Fruit fly (Drosophila melanogaster) whole organism, embryonic: ENCODE results near the gene RpL6.

Source experiments
- ATbp ChIP-seq: fragments of 200-800 bp; sonication (Bioruptor generic); optimal IDR thresholded peaks from 2 replicates; lab custom pipeline; 2017; ENCODE audit warnings: missing biosample characterization, mild to moderate bottlenecking, missing genetic modification characterization, missing genetic modification reagents
- Abd-B ChIP-seq: fragments of 200-800 bp; sonication (Bioruptor generic); optimal IDR thresholded peaks from 2 replicates; lab custom pipeline; 2018; ENCODE audit warnings: missing biosample characterization, mild to moderate bottlenecking, missing genetic modification characterization, moderate library complexity
- BtbVII ChIP-seq: fragments of 200-800 bp; sonication (Bioruptor generic); optimal IDR thresholded peaks from 3 replicates; lab custom pipeline; 2017; ENCODE audit warnings: missing biosample characterization, mild to moderate bottlenecking, missing genetic modification characterization
- CG10543 ChIP-seq: fragments of 200-800 bp; sonication (Bioruptor generic); optimal IDR thresholded peaks from 3 replicates; lab custom pipeline; 2017; ENCODE audit warnings: missing biosample characterization, mild to moderate bottlenecking, missing genetic modification characterization, moderate library complexity
- CG11723 ChIP-seq: fragments of 200-800 bp; sonication (Bioruptor generic); optimal IDR thresholded peaks from 2 replicates; lab custom pipeline; 2017; ENCODE audit warnings: missing biosample characterization, mild to moderate bottlenecking, missing genetic modification characterization
- CG12236 ChIP-seq: fragments of 200-800 bp; sonication (Bioruptor generic); optimal IDR thresholded peaks from 2 replicates; lab custom pipeline; 2016; ENCODE audit warnings: missing biosample characterization, missing genetic modification characterization
- CG13894 ChIP-seq: fragments of 200-800 bp; sonication (Bioruptor generic); optimal IDR thresholded peaks from 3 replicates; lab custom pipeline; 2018; ENCODE audit warnings: missing biosample characterization, mild to moderate bottlenecking, missing genetic modification characterization, moderate library complexity
- CG15514 ChIP-seq: fragments of 200-800 bp; sonication (Bioruptor generic); optimal IDR thresholded peaks from 3 replicates; lab custom pipeline; 2017; ENCODE audit warnings: missing biosample characterization, missing genetic modification characterization, mild to moderate bottlenecking, moderate library complexity, missing genetic modification reagents
- CG1792 ChIP-seq: fragments of 200-800 bp; sonication (Bioruptor generic); optimal IDR thresholded peaks from 2 replicates; lab custom pipeline; 2016; ENCODE audit warnings: missing biosample characterization, missing genetic modification characterization
- CG33213 ChIP-seq: fragments of 200-800 bp; sonication (Bioruptor generic); optimal IDR thresholded peaks from 3 replicates; lab custom pipeline; 2016; ENCODE audit warnings: missing biosample characterization, missing genetic modification characterization
- CG34224 ChIP-seq: fragments of 200-800 bp; sonication (Bioruptor generic); IDR thresholded peaks from 3 replicates; pipeline ENCODE4 v1.3.6; 2022; ENCODE audit warnings: missing biosample characterization, missing genetic modification characterization; ENCODE audit not compliant: partially characterized antibody
- CG43689 ChIP-seq: fragments of 200-800 bp; sonication (Bioruptor generic); IDR thresholded peaks from 2 replicates; pipeline ENCODE4 v1.3.6; 2022; ENCODE audit warnings: missing biosample characterization, missing genetic modification characterization
- CG4617 ChIP-seq: fragments of 200-800 bp; sonication (Bioruptor generic); optimal IDR thresholded peaks from 3 replicates; lab custom pipeline; 2016; ENCODE audit warnings: missing biosample characterization, missing genetic modification characterization, borderline replicate concordance
- CG6765 ChIP-seq: fragments of 200-800 bp; sonication (Bioruptor generic); optimal IDR thresholded peaks from 3 replicates; lab custom pipeline; 2017; ENCODE audit warnings: missing biosample characterization, mild to moderate bottlenecking, missing genetic modification characterization
- CG8478 ChIP-seq: fragments of >200 bp; optimal IDR thresholded peaks from 2 replicates; lab custom pipeline; 2018
- CG8924 ChIP-seq: fragments of 200-800 bp; optimal IDR thresholded peaks from 3 replicates; lab custom pipeline; 2019; ENCODE audit warnings: missing biosample characterization, mild to moderate bottlenecking, missing genetic modification characterization, moderate library complexity
- CG9215 ChIP-seq: fragments of 200-800 bp; sonication (Bioruptor generic); IDR thresholded peaks from 2 replicates; pipeline ENCODE4 v1.3.6; 2022; ENCODE audit warnings: missing biosample characterization, missing genetic modification characterization
- CG9797 ChIP-seq: fragments of 200-800 bp; sonication (Bioruptor generic); optimal IDR thresholded peaks from 3 replicates; lab custom pipeline; 2018; ENCODE audit warnings: missing biosample characterization, mild to moderate bottlenecking, missing genetic modification characterization
- D ChIP-seq, 2 experiments: fragments of 200-800 bp in 1 of 2; fragments of >200 bp in 1 of 2; sonication (Bioruptor generic) in 1 of 2; optimal IDR thresholded peaks; 2 replicates in 1 of 2; 3 replicates in 1 of 2; lab custom pipeline; 2017; ENCODE audit warnings: mild to moderate bottlenecking in 1 of 2, missing biosample characterization in 1 of 2, missing genetic modification characterization in 1 of 2, missing genetic modification reagents in 1 of 2
- Dek ChIP-seq: fragments of 200-800 bp; sonication (Bioruptor generic); optimal IDR thresholded peaks from 3 replicates; lab custom pipeline; 2019; ENCODE audit warnings: missing biosample characterization, mild to moderate bottlenecking, missing genetic modification characterization, moderate library complexity
- Doc2 ChIP-seq: fragments of 200-800 bp; sonication (Bioruptor generic); IDR thresholded peaks from 2 replicates; pipeline ENCODE4 v1.3.6; 2022; ENCODE audit warnings: missing biosample characterization, missing genetic modification characterization
- Dp ChIP-seq: fragments of 200-800 bp; sonication (Bioruptor generic); optimal IDR thresholded peaks from 2 replicates; lab custom pipeline; 2018; ENCODE audit warnings: missing biosample characterization, mild to moderate bottlenecking, missing genetic modification characterization, moderate library complexity
- Eip74EF ChIP-seq, 2 experiments: fragments of 200-800 bp in 1 of 2; fragments of >200 bp in 1 of 2; sonication (Bioruptor generic) in 1 of 2; optimal IDR thresholded peaks; 2 replicates each; lab custom pipeline; 2017 to 2019; ENCODE audit warnings: missing biosample characterization in 2 of 2, missing genetic modification characterization in 2 of 2, mild to moderate bottlenecking in 1 of 2, moderate library complexity in 1 of 2
- Kr ChIP-seq: fragments of 200-800 bp; sonication (Bioruptor generic); optimal IDR thresholded peaks from 2 replicates; lab custom pipeline; 2017; ENCODE audit warnings: missing biosample characterization, mild to moderate bottlenecking, missing genetic modification characterization
- Nf-YB ChIP-seq: fragments of 200-800 bp; sonication (Bioruptor generic); optimal IDR thresholded peaks from 3 replicates; lab custom pipeline; 2019; ENCODE audit warnings: missing biosample characterization, mild to moderate bottlenecking, missing genetic modification characterization, moderate library complexity
- Poxn ChIP-seq: fragments of 200-800 bp; sonication (Bioruptor generic); IDR thresholded peaks from 2 replicates; pipeline ENCODE4 v1.3.6; 2022; ENCODE audit warnings: missing biosample characterization, missing genetic modification characterization
- Ssrp ChIP-seq: fragments of 200-800 bp; sonication (Bioruptor generic); optimal IDR thresholded peaks from 2 replicates; lab custom pipeline; 2018; ENCODE audit warnings: missing biosample characterization, mild to moderate bottlenecking, missing genetic modification characterization, moderate library complexity
- YL-1 ChIP-seq: fragments of 200-800 bp; sonication (Bioruptor generic); optimal IDR thresholded peaks from 3 replicates; lab custom pipeline; 2017; ENCODE audit warnings: missing biosample characterization, mild to moderate bottlenecking, missing genetic modification characterization
- abd-A ChIP-seq: fragments of 200-800 bp; sonication (Bioruptor generic); optimal IDR thresholded peaks from 3 replicates; lab custom pipeline; 2019; ENCODE audit warnings: missing biosample characterization, mild to moderate bottlenecking, missing genetic modification characterization, moderate library complexity
- br ChIP-seq: fragments of >200 bp; optimal IDR thresholded peaks from 2 replicates; lab custom pipeline; 2017
- cas ChIP-seq: fragments of 200-800 bp; sonication (Bioruptor generic); IDR thresholded peaks from 2 replicates; pipeline ENCODE4 v1.3.6; 2022; ENCODE audit warnings: missing biosample characterization, missing genetic modification characterization
- caup ChIP-seq: fragments of 200-800 bp; sonication (Bioruptor generic); optimal IDR thresholded peaks from 3 replicates; lab custom pipeline; 2017; ENCODE audit warnings: missing biosample characterization, mild to moderate bottlenecking, missing genetic modification characterization, moderate library complexity; ENCODE audit not compliant: severe bottlenecking
- corto ChIP-seq: fragments of 200-800 bp; sonication (Bioruptor generic); optimal IDR thresholded peaks from 2 replicates; lab custom pipeline; 2016; ENCODE audit warnings: missing biosample characterization, mild to moderate bottlenecking, missing genetic modification characterization, moderate library complexity
- exex ChIP-seq: fragments of 200-800 bp; sonication (Bioruptor generic); optimal IDR thresholded peaks from 4 replicates; lab custom pipeline; 2018; ENCODE audit warnings: missing biosample characterization, mild to moderate bottlenecking, missing genetic modification characterization, moderate library complexity
- fru ChIP-seq: fragments of >200 bp; optimal IDR thresholded peaks from 2 replicates; lab custom pipeline; 2017
- gcm2 ChIP-seq: fragments of 200-800 bp; sonication (Bioruptor generic); optimal IDR thresholded peaks from 2 replicates; lab custom pipeline; 2016; ENCODE audit warnings: missing biosample characterization, missing genetic modification characterization
- knrl ChIP-seq: fragments of 200-800 bp; sonication (Bioruptor generic); IDR thresholded peaks from 3 replicates; pipeline ENCODE4 v1.3.6; 2022; ENCODE audit warnings: missing biosample characterization, missing genetic modification characterization; ENCODE audit not compliant: partially characterized antibody
- mld ChIP-seq: fragments of 200-800 bp; sonication (Bioruptor generic); IDR thresholded peaks from 3 replicates; pipeline ENCODE4 v1.3.6; 2022; ENCODE audit warnings: missing biosample characterization, missing genetic modification characterization; ENCODE audit not compliant: partially characterized antibody
- oc ChIP-seq: fragments of 200-800 bp; sonication (Bioruptor generic); optimal IDR thresholded peaks from 2 replicates; lab custom pipeline; 2018; ENCODE audit warnings: missing biosample characterization, mild to moderate bottlenecking, missing genetic modification characterization, moderate library complexity
- org-1 ChIP-seq: fragments of 200-800 bp; sonication (Bioruptor generic); optimal IDR thresholded peaks from 2 replicates; lab custom pipeline; 2017; ENCODE audit warnings: missing biosample characterization, missing genetic modification characterization
- run ChIP-seq: fragments of 200-800 bp; sonication (Bioruptor generic); optimal IDR thresholded peaks from 3 replicates; lab custom pipeline; 2018; ENCODE audit warnings: missing biosample characterization, mild to moderate bottlenecking, missing genetic modification characterization
- sc ChIP-seq, 3 experiments: fragments of >200 bp in 2 of 3; fragments of 200-800 bp in 1 of 3; sonication (Bioruptor generic) in 1 of 3; optimal IDR thresholded peaks; 2 replicates in 2 of 3; 3 replicates in 1 of 3; lab custom pipeline; 2017; ENCODE audit warnings: mild to moderate bottlenecking in 1 of 3, missing biosample characterization in 1 of 3, missing genetic modification characterization in 1 of 3, missing genetic modification reagents in 1 of 3
- schlank ChIP-seq: fragments of 200-800 bp; sonication (Bioruptor generic); optimal IDR thresholded peaks from 2 replicates; lab custom pipeline; 2018; ENCODE audit warnings: missing biosample characterization, mild to moderate bottlenecking, missing genetic modification characterization
- sd ChIP-seq: fragments of 200-800 bp; sonication (Bioruptor generic); optimal IDR thresholded peaks from 3 replicates; lab custom pipeline; 2018; ENCODE audit warnings: missing biosample characterization, mild to moderate bottlenecking, missing genetic modification characterization, moderate library complexity
- sqz ChIP-seq: fragments of 200-800 bp; sonication (Bioruptor generic); optimal IDR thresholded peaks from 3 replicates; lab custom pipeline; 2018; ENCODE audit warnings: missing biosample characterization, mild to moderate bottlenecking, missing genetic modification characterization
- tup ChIP-seq: fragments of 200-800 bp; sonication (Bioruptor generic); optimal IDR thresholded peaks from 2 replicates; lab custom pipeline; 2016; ENCODE audit warnings: missing biosample characterization, mild to moderate bottlenecking, missing genetic modification characterization, moderate library complexity
- vvl ChIP-seq: fragments of 200-800 bp; sonication (Bioruptor generic); IDR thresholded peaks from 2 replicates; pipeline ENCODE4 v1.3.6; 2022; ENCODE audit warnings: missing biosample characterization, missing genetic modification characterization

Gene RpL6

DNA sequence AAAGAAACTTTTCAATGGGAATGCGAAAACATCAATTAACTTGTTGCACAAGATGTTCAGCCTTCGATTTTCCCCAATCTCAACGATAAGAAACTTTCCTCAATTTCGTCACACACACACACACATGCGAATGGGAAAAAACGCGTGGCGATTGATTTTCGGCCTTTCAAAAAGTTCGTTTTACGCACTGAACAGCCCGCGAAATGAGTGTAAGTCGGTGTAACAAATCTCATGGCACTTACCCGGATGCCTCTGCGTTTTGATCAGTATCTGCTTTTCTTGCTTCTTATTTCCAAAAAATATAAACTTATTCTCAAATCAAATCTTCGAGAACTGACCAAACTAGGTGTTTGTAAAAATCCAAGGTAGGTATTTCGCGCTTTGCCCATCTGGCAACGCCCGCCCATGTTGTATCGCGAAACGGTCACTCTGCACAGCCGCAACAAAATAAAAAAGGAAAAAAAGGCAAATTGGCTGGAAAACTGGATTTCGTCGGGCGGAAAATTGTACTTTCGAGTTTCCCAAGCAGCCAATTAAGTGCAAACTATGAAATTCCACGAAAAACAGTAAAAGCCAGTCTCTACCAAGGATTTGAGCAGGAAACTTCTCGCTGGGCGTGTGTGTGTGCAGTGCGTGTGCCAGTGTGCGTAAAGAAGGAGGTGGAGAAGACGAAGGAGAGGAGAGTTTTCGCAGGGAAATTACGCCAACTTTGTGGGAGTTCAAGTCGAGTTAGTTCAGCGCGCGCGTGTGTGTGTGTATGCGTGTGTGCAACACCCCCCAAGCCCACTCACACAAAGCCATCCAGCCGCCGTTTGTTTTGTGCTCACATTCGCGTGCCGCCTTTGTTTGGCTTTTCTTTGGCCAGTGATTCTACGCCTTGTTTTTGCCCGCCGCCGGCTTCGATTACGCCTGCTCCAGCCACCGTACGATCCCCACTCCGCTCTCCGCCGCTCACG, 14.9 kb upstream of the RpL6 start, which contains the start of gene Med (continued):
- TF ChIP-seq Kr (GFP tag; lab: Kevin White, UChicago) (no peak), Ssrp (tag; lab: Kevin White, UChicago) (no peak), CG8478 (lab: Kevin White, UChicago) (no peak), run (tag; lab: Kevin White, UChicago) (no peak), CG4617 (GFP tag; lab: Kevin White, UChicago) (peak; percentile 99), CG15514 (GFP tag; lab: Kevin White, UChicago) (peak; percentile 80), CG9797 (GFP tag; lab: Kevin White, UChicago) (peak; percentile 96), corto (GFP tag; lab: Kevin White, UChicago) (no peak), mld (no peak), CG12236 (GFP tag; lab: Kevin White, UChicago) (no peak), CG11723 (GFP tag; lab: Kevin White, UChicago) (no peak), Eip74EF (GFP tag; optimal IDR thresholded peaks at IDR 0.05; lab: Kevin White, UChicago) (no peak), Doc2 (no peak), YL-1 (peak; percentile 95), Poxn (GFP tag; lab: Robert Waterston, UW) (no peak), Nf-YB (no peak), oc (tag; lab: Kevin White, UChicago) (no peak), CG43689 (GFP tag; lab: Robert Waterston, UW) (no peak), vvl (GFP tag; lab: Robert Waterston, UW) (no peak), abd-A (no peak), cas (GFP tag; lab: Robert Waterston, UW) (no peak), Dek (no peak), ATbp (GFP tag; lab: Kevin White, UChicago) (no peak), knrl (GFP tag; lab: Robert Waterston, UW) (no peak), sd (tag; lab: Kevin White, UChicago) (peak; percentile 20), exex (peak; percentile 45), CG10543 (GFP tag; lab: Kevin White, UChicago) (peak; percentile 9), CG13894 (no peak), schlank (tag; lab: Kevin White, UChicago) (no peak), fru (lab: Kevin White, UChicago) (no peak), gcm2 (GFP tag; lab: Kevin White, UChicago) (no peak), org-1 (GFP tag; lab: Kevin White, UChicago) (no peak), br (no peak), Abd-B (no peak), sqz (GFP tag; lab: Kevin White, UChicago) (peak; percentile 58), tup (GFP tag; lab: Kevin White, UChicago) (no peak), D (optimal IDR thresholded peaks at IDR 0.05; lab: Kevin White, UChicago) (peak; percentile 58), D (GFP tag; optimal IDR thresholded peaks at IDR 0.05; lab: Kevin White, UChicago) (no peak), BtbVII (GFP tag; lab: Kevin White, UChicago) (peak; percentile 13), CG8924 (tag; lab: Kevin White, UChicago) (peak; percentile 37), CG9215 (GFP tag; lab: Robert Waterston, UW) (no peak), CG34224 (no peak), sc (optimal IDR thresholded peaks at IDR 0.05; lab: Kevin White, UChicago) (no peak), sc (GFP tag; optimal IDR thresholded peaks at IDR 0.05; lab: Kevin White, UChicago) (no peak), CG1792 (peak; percentile 55), CG6765 (GFP tag; lab: Kevin White, UChicago) (no peak), CG33213 (GFP tag; lab: Kevin White, UChicago) (peak; percentile 49), caup (GFP tag; lab: Kevin White, UChicago) (no peak), Dp (GFP tag; lab: Kevin White, UChicago) (peak; percentile 55)
